Fruit fly (Drosophila melanogaster) whole organism, embryonic: Measurements from ENCODE around the gene GC2.

Experiments
- CG32767 ChIP-seq: fragments of 200-800 bp; sonication (Bioruptor generic); IDR thresholded peaks from 2 replicates; pipeline ENCODE4 v1.3.6; 2022; ENCODE audit warnings: missing biosample characterization, missing genetic modification characterization
- CG32772 ChIP-seq: fragments of 200-800 bp; sonication (Bioruptor generic); IDR thresholded peaks from 2 replicates; pipeline ENCODE4 v1.3.6; 2022; ENCODE audit warnings: missing biosample characterization, missing genetic modification characterization
- CG33213 ChIP-seq: fragments of 200-800 bp; sonication (Bioruptor generic); optimal IDR thresholded peaks from 3 replicates; lab custom pipeline; 2016; ENCODE audit warnings: missing biosample characterization, missing genetic modification characterization
- pfk ChIP-seq: fragments of 200-800 bp; sonication (Bioruptor generic); optimal IDR thresholded peaks from 2 replicates; lab custom pipeline; 2018; ENCODE audit warnings: missing biosample characterization, mild to moderate bottlenecking, missing genetic modification characterization, moderate library complexity

dm6 chr3R:11976556-11977335 lies 5.3 kb downstream of the GC2 start, which contains the start of gene CG10005:
- TF ChIP-seq pfk (GFP tag; lab: Kevin White, UChicago), result no peak
- TF ChIP-seq CG32772 (GFP tag; lab: Robert Waterston, UW), result no peak
- no peak for TF ChIP-seq CG32767
- no peak for TF ChIP-seq CG33213 (GFP tag; lab: Kevin White, UChicago)
